Fruit fly (Drosophila melanogaster) whole organism, embryonic: ENCODE measurements around the gene Pi3K68D.
A peak's percentile ranks its signal among the peaks of the same experiment; 100 is the strongest.

Source experiments
- Atf3 ChIP-seq: fragments of 200-800 bp; sonication (Bioruptor generic); optimal IDR thresholded peaks from 3 replicates; lab custom pipeline; 2016; ENCODE audit warnings: missing biosample characterization, missing genetic modification characterization
- Atf6 ChIP-seq: fragments of 200-800 bp; sonication (Bioruptor generic); IDR thresholded peaks from 2 replicates; pipeline ENCODE4 v1.3.6; 2022; ENCODE audit warnings: missing biosample characterization, missing genetic modification characterization
- BEAF-32 ChIP-seq: fragments of 200-800 bp; sonication (Bioruptor generic); optimal IDR thresholded peaks from 3 replicates; lab custom pipeline; 2017; ENCODE audit warnings: missing biosample characterization, missing genetic modification characterization, mild to moderate bottlenecking, moderate library complexity, missing genetic modification reagents
- CG10979 ChIP-seq: fragments of 200-800 bp; sonication (Bioruptor generic); optimal IDR thresholded peaks from 2 replicates; lab custom pipeline; 2018; ENCODE audit warnings: missing biosample characterization, mild to moderate bottlenecking, missing genetic modification characterization, moderate library complexity
- CG11398 ChIP-seq: fragments of 200-800 bp; sonication (Bioruptor generic); optimal IDR thresholded peaks from 2 replicates; lab custom pipeline; 2016; ENCODE audit warnings: missing biosample characterization, missing genetic modification characterization
- CG13296 ChIP-seq: fragments of 200-800 bp; sonication (Bioruptor generic); optimal IDR thresholded peaks from 3 replicates; lab custom pipeline; 2018; ENCODE audit warnings: missing biosample characterization, mild to moderate bottlenecking, missing genetic modification characterization
- CG1603 ChIP-seq: fragments of 200-800 bp; sonication (Bioruptor generic); optimal IDR thresholded peaks from 2 replicates; lab custom pipeline; 2019; ENCODE audit warnings: missing biosample characterization, mild to moderate bottlenecking, missing genetic modification characterization, moderate library complexity
- CG1832 ChIP-seq: fragments of 200-800 bp; sonication (Bioruptor generic); optimal IDR thresholded peaks from 2 replicates; lab custom pipeline; 2017; ENCODE audit warnings: missing biosample characterization, mild to moderate bottlenecking, missing genetic modification characterization, inconsistent platforms
- CG18599 ChIP-seq: fragments of 200-800 bp; sonication (Bioruptor generic); optimal IDR thresholded peaks from 3 replicates; lab custom pipeline; 2017; ENCODE audit warnings: missing biosample characterization, missing genetic modification characterization, mild to moderate bottlenecking, moderate library complexity, missing genetic modification reagents
- CG34224 ChIP-seq: fragments of 200-800 bp; sonication (Bioruptor generic); IDR thresholded peaks from 3 replicates; pipeline ENCODE4 v1.3.6; 2022; ENCODE audit warnings: missing biosample characterization, missing genetic modification characterization; ENCODE audit not compliant: partially characterized antibody
- CG4854 ChIP-seq: fragments of 200-800 bp; sonication (Bioruptor generic); optimal IDR thresholded peaks from 2 replicates; lab custom pipeline; 2016; ENCODE audit warnings: missing biosample characterization, missing genetic modification characterization, inconsistent platforms
- CG5953 ChIP-seq: fragments of 200-800 bp; sonication (Bioruptor generic); IDR thresholded peaks from 2 replicates; pipeline ENCODE4 v1.3.6; 2022; ENCODE audit warnings: missing biosample characterization, missing genetic modification characterization
- CG7745 ChIP-seq: fragments of 200-800 bp; sonication (Bioruptor generic); optimal IDR thresholded peaks from 2 replicates; lab custom pipeline; 2018; ENCODE audit warnings: missing biosample characterization, mild to moderate bottlenecking, missing genetic modification characterization, moderate library complexity
- CG7963 ChIP-seq: fragments of 200-800 bp; sonication (Bioruptor generic); IDR thresholded peaks from 3 replicates; pipeline ENCODE4 v1.3.6; 2022; ENCODE audit warnings: missing biosample characterization, missing genetic modification characterization; ENCODE audit not compliant: partially characterized antibody
- CG9727 ChIP-seq: fragments of 200-800 bp; sonication (Bioruptor generic); optimal IDR thresholded peaks from 3 replicates; lab custom pipeline; 2017; ENCODE audit warnings: missing biosample characterization, mild to moderate bottlenecking, missing genetic modification characterization
- CG9876 ChIP-seq: fragments of 200-800 bp; sonication (Bioruptor generic); optimal IDR thresholded peaks from 2 replicates; lab custom pipeline; 2016; ENCODE audit warnings: missing biosample characterization, missing genetic modification characterization
- E2f1 ChIP-seq: fragments of 200-800 bp; sonication (Bioruptor generic); IDR thresholded peaks from 2 replicates; pipeline ENCODE4 v1.3.6; 2022; ENCODE audit warnings: missing biosample characterization, missing genetic modification characterization
- Fer3 ChIP-seq: fragments of 200-800 bp; sonication (Bioruptor generic); optimal IDR thresholded peaks from 2 replicates; lab custom pipeline; 2018; ENCODE audit warnings: missing biosample characterization, mild to moderate bottlenecking, missing genetic modification characterization, moderate library complexity
- Gsc ChIP-seq: fragments of 200-800 bp; sonication (Bioruptor generic); IDR thresholded peaks from 2 replicates; pipeline ENCODE4 v1.3.6; 2022; ENCODE audit warnings: missing biosample characterization, missing genetic modification characterization
- HmgZ ChIP-seq: fragments of 200-800 bp; sonication (Bioruptor generic); optimal IDR thresholded peaks from 2 replicates; lab custom pipeline; 2018; ENCODE audit warnings: missing biosample characterization, mild to moderate bottlenecking, missing genetic modification characterization
- Meics ChIP-seq: fragments of 200-800 bp; sonication (Bioruptor generic); optimal IDR thresholded peaks from 2 replicates; lab custom pipeline; 2017; ENCODE audit warnings: missing biosample characterization, mild to moderate bottlenecking, missing genetic modification characterization
- NFAT ChIP-seq: fragments of 200-800 bp; sonication (Bioruptor generic); IDR thresholded peaks from 2 replicates; pipeline ENCODE4 v1.3.6; 2022; ENCODE audit warnings: missing biosample characterization, missing genetic modification characterization
- Nf-YA ChIP-seq: fragments of 200-800 bp; sonication (Bioruptor generic); IDR thresholded peaks from 2 replicates; pipeline ENCODE4 v1.3.6; 2022; ENCODE audit warnings: missing biosample characterization, missing genetic modification characterization
- Nf-YC ChIP-seq: fragments of 200-800 bp; optimal IDR thresholded peaks from 3 replicates; lab custom pipeline; 2019; ENCODE audit warnings: missing biosample characterization, mild to moderate bottlenecking, missing genetic modification characterization, moderate library complexity
- Ptx1 ChIP-seq: fragments of 200-800 bp; sonication (Bioruptor generic); IDR thresholded peaks from 2 replicates; pipeline ENCODE4 v1.3.6; 2022; ENCODE audit warnings: missing biosample characterization, missing genetic modification characterization
- Rfx ChIP-seq: fragments of 200-800 bp; sonication (Bioruptor generic); IDR thresholded peaks from 2 replicates; pipeline ENCODE4 v1.3.6; 2022; ENCODE audit warnings: missing biosample characterization, missing genetic modification characterization
- Rx ChIP-seq: fragments of 200-800 bp; sonication (Bioruptor generic); IDR thresholded peaks from 2 replicates; pipeline ENCODE4 v1.3.6; 2022; ENCODE audit warnings: missing biosample characterization, missing genetic modification characterization
- Spps ChIP-seq: fragments of 200-800 bp; sonication (Bioruptor generic); optimal IDR thresholded peaks from 2 replicates; lab custom pipeline; 2018; ENCODE audit warnings: missing biosample characterization, mild to moderate bottlenecking, missing genetic modification characterization
- Taf1 ChIP-seq: fragments of 200-800 bp; sonication (Bioruptor generic); IDR thresholded peaks from 2 replicates; pipeline ENCODE4 v1.3.6; 2022; ENCODE audit warnings: missing biosample characterization, missing genetic modification characterization
- Xbp1 ChIP-seq: fragments of 200-800 bp; sonication (Bioruptor generic); optimal IDR thresholded peaks from 3 replicates; lab custom pipeline; 2016; ENCODE audit warnings: missing biosample characterization, mild to moderate bottlenecking, missing genetic modification characterization
- abd-A ChIP-seq: fragments of 200-800 bp; sonication (Bioruptor generic); optimal IDR thresholded peaks from 3 replicates; lab custom pipeline; 2019; ENCODE audit warnings: missing biosample characterization, mild to moderate bottlenecking, missing genetic modification characterization, moderate library complexity
- ci ChIP-seq: fragments of 200-800 bp; sonication (Bioruptor generic); IDR thresholded peaks from 3 replicates; pipeline ENCODE4 v1.3.6; 2022; ENCODE audit warnings: missing biosample characterization, missing genetic modification characterization
- crp ChIP-seq, 2 experiments: fragments of 200-800 bp; sonication (Bioruptor generic); optimal IDR thresholded peaks; 2 replicates in 1 of 2; 3 replicates in 1 of 2; lab custom pipeline; 2017; ENCODE audit warnings: missing biosample characterization in 2 of 2, missing genetic modification characterization in 2 of 2, mild to moderate bottlenecking in 1 of 2, moderate library complexity in 1 of 2
- ems ChIP-seq: fragments of 200-800 bp; sonication (Bioruptor generic); optimal IDR thresholded peaks from 3 replicates; lab custom pipeline; 2016; ENCODE audit warnings: missing biosample characterization, missing genetic modification characterization
- fd3F ChIP-seq: fragments of 200-800 bp; sonication (Bioruptor generic); optimal IDR thresholded peaks from 2 replicates; lab custom pipeline; 2018; ENCODE audit warnings: missing biosample characterization, mild to moderate bottlenecking, missing genetic modification characterization, moderate library complexity
- grau ChIP-seq: fragments of 200-800 bp; optimal IDR thresholded peaks from 3 replicates; lab custom pipeline; 2019; ENCODE audit warnings: missing biosample characterization, mild to moderate bottlenecking, missing genetic modification characterization, moderate library complexity
- hbn ChIP-seq: fragments of 200-800 bp; sonication (Bioruptor generic); IDR thresholded peaks from 2 replicates; pipeline ENCODE4 v1.3.6; 2022; ENCODE audit warnings: missing biosample characterization, missing genetic modification characterization; ENCODE audit not compliant: partially characterized antibody
- ind ChIP-seq: fragments of 200-800 bp; sonication (Bioruptor generic); optimal IDR thresholded peaks from 3 replicates; lab custom pipeline; 2016; ENCODE audit warnings: missing biosample characterization, missing genetic modification characterization
- jumu ChIP-seq: fragments of 200-800 bp; sonication (Bioruptor generic); optimal IDR thresholded peaks from 3 replicates; lab custom pipeline; 2016; ENCODE audit warnings: missing biosample characterization, missing genetic modification characterization
- peb ChIP-seq: fragments of 200-800 bp; sonication (Bioruptor generic); IDR thresholded peaks from 2 replicates; pipeline ENCODE4 v1.3.6; 2022; ENCODE audit warnings: missing biosample characterization, missing genetic modification characterization
- pum ChIP-seq: fragments of 200-800 bp; sonication (Bioruptor generic); optimal IDR thresholded peaks from 2 replicates; lab custom pipeline; 2016; ENCODE audit warnings: missing biosample characterization, missing genetic modification characterization
- ranshi ChIP-seq: fragments of 200-800 bp; sonication (Bioruptor generic); IDR thresholded peaks from 2 replicates; pipeline ENCODE4 v1.3.6; 2022; ENCODE audit warnings: missing biosample characterization, missing genetic modification characterization
- slp2 ChIP-seq: fragments of 200-800 bp; sonication (Bioruptor generic); optimal IDR thresholded peaks from 2 replicates; lab custom pipeline; 2016; ENCODE audit warnings: missing biosample characterization, missing genetic modification characterization
- sna ChIP-seq: fragments of 200-800 bp; sonication (Bioruptor generic); IDR thresholded peaks from 2 replicates; pipeline ENCODE4 v1.3.6; 2022; ENCODE audit warnings: missing biosample characterization, missing genetic modification characterization; ENCODE audit not compliant: partially characterized antibody
- so ChIP-seq: fragments of 200-800 bp; sonication (Bioruptor generic); IDR thresholded peaks from 3 replicates; pipeline ENCODE4 v1.3.6; 2022; ENCODE audit warnings: missing biosample characterization, missing genetic modification characterization
- sr ChIP-seq: fragments of 200-800 bp; sonication (Bioruptor generic); IDR thresholded peaks from 3 replicates; pipeline ENCODE4 v1.3.6; 2022; ENCODE audit warnings: missing biosample characterization, missing genetic modification characterization
- ssp ChIP-seq: fragments of 200-800 bp; sonication (Bioruptor generic); IDR thresholded peaks from 2 replicates; pipeline ENCODE4 v1.3.6; 2022; ENCODE audit warnings: missing biosample characterization, missing genetic modification characterization
- tap ChIP-seq: fragments of 200-800 bp; optimal IDR thresholded peaks from 3 replicates; lab custom pipeline; 2019; ENCODE audit warnings: missing biosample characterization, mild to moderate bottlenecking, missing genetic modification characterization, moderate library complexity
- tgo ChIP-seq: fragments of 200-800 bp; sonication (Bioruptor generic); IDR thresholded peaks from 3 replicates; pipeline ENCODE4 v1.3.6; 2022; ENCODE audit warnings: missing biosample characterization, missing genetic modification characterization
- trh ChIP-seq: fragments of 200-800 bp; sonication (Bioruptor generic); optimal IDR thresholded peaks from 2 replicates; lab custom pipeline; 2016; ENCODE audit warnings: missing biosample characterization, missing genetic modification characterization
- vnd ChIP-seq: fragments of 200-800 bp; sonication (Bioruptor generic); IDR thresholded peaks from 3 replicates; pipeline ENCODE4 v1.3.6; 2022; ENCODE audit warnings: missing biosample characterization, missing genetic modification characterization; ENCODE audit not compliant: partially characterized antibody

Pi3K68D gene

dm6 chr3L:11785291-11785690 is 4.5 kb downstream of the Pi3K68D start (continued):
- no peak for TF ChIP-seq Nf-YC (tag; lab: Kevin White, UChicago)
- TF ChIP-seq slp2 (GFP tag; lab: Kevin White, UChicago) = no peak
- no peak for TF ChIP-seq ems (GFP tag; lab: Kevin White, UChicago)
- peak; percentile 79 for TF ChIP-seq Rfx (GFP tag; lab: Robert Waterston, UW)
- TF ChIP-seq ind (GFP tag; lab: Kevin White, UChicago) = no peak
- TF ChIP-seq Meics (GFP tag; lab: Kevin White, UChicago) = peak; percentile 68
- no peak for TF ChIP-seq trh (GFP tag; lab: Kevin White, UChicago)
- TF ChIP-seq abd-A = no peak
- TF ChIP-seq pum = peak; percentile 0
- TF ChIP-seq CG13296 = peak; percentile 60
- TF ChIP-seq CG11398 = no peak
- TF ChIP-seq Fer3 = peak; percentile 57
- TF ChIP-seq CG9727 (GFP tag; lab: Kevin White, UChicago) = peak; percentile 3
- TF ChIP-seq CG10979 = no peak
- peak; percentile 48 for TF ChIP-seq fd3F
- TF ChIP-seq sr (GFP tag; lab: Robert Waterston, UW) = peak; percentile 86
- TF ChIP-seq ssp (GFP tag; lab: Robert Waterston, UW) = 0 out of 2 replicates have a peak, but pooled peaks have one; percentile 9
- no peak for TF ChIP-seq Rx
- peak; percentile 33 for TF ChIP-seq HmgZ (tag; lab: Kevin White, UChicago)
- no peak for TF ChIP-seq hbn
- no peak for TF ChIP-seq vnd (GFP tag; lab: Robert Waterston, UW)
- no peak for TF ChIP-seq crp (GFP tag; optimal IDR thresholded peaks at IDR 0.05; lab: Kevin White, UChicago)
- no peak for TF ChIP-seq CG34224 (GFP tag; lab: Robert Waterston, UW)
- peak; percentile 82 for TF ChIP-seq grau (tag; lab: Kevin White, UChicago)
- TF ChIP-seq CG7963 (GFP tag; lab: Robert Waterston, UW) = no peak
- no peak for TF ChIP-seq CG1603
- TF ChIP-seq ranshi (GFP tag; lab: Robert Waterston, UW) = no peak
- no peak for TF ChIP-seq peb (GFP tag; lab: Robert Waterston, UW)
- TF ChIP-seq Atf3 = no peak
- TF ChIP-seq CG1832 (GFP tag; lab: Kevin White, UChicago) = no peak
- no peak for TF ChIP-seq CG4854 (GFP tag; lab: Kevin White, UChicago)
- TF ChIP-seq tgo (GFP tag; lab: Robert Waterston, UW) = peak; percentile 67; the same call in 2 of the 3 replicates
- no peak for TF ChIP-seq Gsc (GFP tag; lab: Robert Waterston, UW)
- 0 out of 2 replicates have a peak, but pooled peaks have one; percentile 15 for TF ChIP-seq Taf1
- no peak for TF ChIP-seq sna (GFP tag; lab: Robert Waterston, UW)
- TF ChIP-seq CG9876 (GFP tag; lab: Kevin White, UChicago) = no peak
- TF ChIP-seq so (GFP tag; lab: Robert Waterston, UW) = 0 out of 3 replicates have a peak, but pooled peaks have one; percentile 42
- no peak for TF ChIP-seq CG5953
- TF ChIP-seq Nf-YA (GFP tag; lab: Robert Waterston, UW) = no peak
- peak; percentile 58 for TF ChIP-seq CG18599 (GFP tag; lab: Kevin White, UChicago)
- TF ChIP-seq Xbp1 (GFP tag; lab: Kevin White, UChicago) = peak; percentile 41
- peak; percentile 40; the same call in 1 of the 2 replicates for TF ChIP-seq Atf6 (GFP tag; lab: Robert Waterston, UW)
- no peak for TF ChIP-seq tap (tag; lab: Kevin White, UChicago)
- TF ChIP-seq BEAF-32 (GFP tag; lab: Kevin White, UChicago) = no peak
- peak; percentile 31; the same call in 1 of the 2 replicates for TF ChIP-seq NFAT (GFP tag; lab: Robert Waterston, UW)
- TF ChIP-seq CG7745 (tag; lab: Kevin White, UChicago) = no peak
- peak; percentile 64 for TF ChIP-seq Ptx1 (GFP tag; lab: Robert Waterston, UW)
- no peak for TF ChIP-seq jumu (GFP tag; lab: Kevin White, UChicago)
- 0 out of 2 replicates have a peak, but pooled peaks have one; percentile 40 for TF ChIP-seq E2f1 (GFP tag; lab: Robert Waterston, UW)
- TF ChIP-seq Spps (tag; lab: Kevin White, UChicago) = no peak
- TF ChIP-seq ci (GFP tag; lab: Robert Waterston, UW) = 0 out of 3 replicates have a peak, but pooled peaks have one; percentile 35
